Worm (Caenorhabditis elegans) whole organism, L2 larva: ENCODE results near the gene ttbk-7.
A peak's percentile ranks its signal among the peaks of the same experiment; 100 is the strongest.

Experiments
- C34F6.9 ChIP-seq: fragments of 150-350 bp; optimal IDR thresholded peaks from 2 replicates; lab custom pipeline; 2014; ENCODE audit warnings: missing biosample characterization, missing genetic modification characterization
- F13H6.1 ChIP-seq: sonication (generic microtip); optimal IDR thresholded peaks from 2 replicates; lab custom pipeline; 2016; ENCODE audit warnings: missing genetic modification characterization, missing compliant biosample characterization
- R02D3.7 ChIP-seq: fragments of 150-350 bp; optimal IDR thresholded peaks from 2 replicates; lab custom pipeline; 2014; ENCODE audit warnings: missing biosample characterization, missing genetic modification characterization
- Y55F3AM.14 ChIP-seq: fragments of 200-800 bp; sonication (Bioruptor generic); optimal IDR thresholded peaks from 2 replicates; lab custom pipeline; 2018; ENCODE audit warnings: mild to moderate bottlenecking, missing genetic modification characterization, missing compliant biosample characterization
- ZK546.5 ChIP-seq: sonication (generic microtip); optimal IDR thresholded peaks from 2 replicates; lab custom pipeline; 2017; ENCODE audit warnings: missing biosample characterization, missing genetic modification characterization
- alr-1 ChIP-seq: fragments of 150-350 bp; optimal IDR thresholded peaks from 2 replicates; lab custom pipeline; 2014; ENCODE audit warnings: missing biosample characterization, missing genetic modification characterization
- aly-2 ChIP-seq: fragments of 150-350 bp; optimal IDR thresholded peaks from 2 replicates; lab custom pipeline; 2014; ENCODE audit warnings: missing biosample characterization, missing genetic modification characterization
- ama-1 ChIP-seq: fragments of 150-350 bp; optimal IDR thresholded peaks from 2 replicates; lab custom pipeline; 2018; ENCODE audit warnings: inconsistent platforms
- blmp-1 ChIP-seq: sonication (generic microtip); optimal IDR thresholded peaks from 2 replicates; lab custom pipeline; 2017; ENCODE audit warnings: missing genetic modification characterization, mild to moderate bottlenecking, missing compliant biosample characterization, antibody characterized with exemption, moderate library complexity; ENCODE audit not compliant: insufficient read depth
- ceh-16 ChIP-seq: fragments of 150-350 bp; optimal IDR thresholded peaks from 2 replicates; lab custom pipeline; 2014; ENCODE audit warnings: missing biosample characterization, missing genetic modification characterization
- ceh-82 ChIP-seq: fragments of 150-350 bp; optimal IDR thresholded peaks from 2 replicates; lab custom pipeline; 2014; ENCODE audit warnings: missing biosample characterization, missing genetic modification characterization
- crh-2 ChIP-seq: sonication (generic microtip); optimal IDR thresholded peaks from 2 replicates; lab custom pipeline; 2017; ENCODE audit warnings: missing biosample characterization, missing genetic modification characterization
- dmd-4 ChIP-seq: sonication (generic microtip); optimal IDR thresholded peaks from 2 replicates; lab custom pipeline; 2017; ENCODE audit warnings: missing biosample characterization, missing genetic modification characterization
- elt-1 ChIP-seq: fragments of 150-350 bp; optimal IDR thresholded peaks from 2 replicates; lab custom pipeline; 2014; ENCODE audit warnings: missing biosample characterization, missing genetic modification characterization
- elt-3 ChIP-seq: sonication (generic microtip); optimal IDR thresholded peaks from 2 replicates; lab custom pipeline; 2017; ENCODE audit warnings: missing biosample characterization, missing genetic modification characterization
- fos-1 ChIP-seq: fragments of 150-350 bp; optimal IDR thresholded peaks from 2 replicates; lab custom pipeline; 2014; ENCODE audit warnings: missing biosample characterization, missing genetic modification characterization
- gmeb-1 ChIP-seq: fragments of 150-350 bp; optimal IDR thresholded peaks from 2 replicates; lab custom pipeline; 2014; ENCODE audit warnings: missing biosample characterization, missing genetic modification characterization
- lin-11 ChIP-seq: fragments of 150-350 bp; sonication (generic microtip); optimal IDR thresholded peaks from 2 replicates; lab custom pipeline; 2014; ENCODE audit warnings: missing biosample characterization, missing genetic modification characterization, inconsistent platforms, mixed read lengths
- lin-13 ChIP-seq: fragments of 150-350 bp; optimal IDR thresholded peaks from 2 replicates; lab custom pipeline; 2014; ENCODE audit warnings: missing biosample characterization, missing genetic modification reagents, missing genetic modification characterization
- lin-39 ChIP-seq: fragments of 150-350 bp; optimal IDR thresholded peaks from 2 replicates; lab custom pipeline; 2014; ENCODE audit warnings: missing biosample characterization, missing genetic modification reagents, missing genetic modification characterization
- lsy-2 ChIP-seq, 2 experiments: fragments of 150-350 bp in 1 of 2; sonication (generic microtip) in 1 of 2; optimal IDR thresholded peaks; 2 replicates each; lab custom pipeline; 2014 to 2017; ENCODE audit warnings: missing biosample characterization in 2 of 2, missing genetic modification characterization in 2 of 2
- mab-5 ChIP-seq: fragments of 150-350 bp; optimal IDR thresholded peaks from 2 replicates; lab custom pipeline; 2014; ENCODE audit warnings: missing biosample characterization, missing genetic modification characterization
- mbf-1 ChIP-seq: sonication (generic microtip); optimal IDR thresholded peaks from 2 replicates; lab custom pipeline; 2017; ENCODE audit warnings: missing biosample characterization, missing genetic modification characterization
- mdl-1 ChIP-seq, 2 experiments: fragments of 150-350 bp in 1 of 2; sonication (generic microtip) in 1 of 2; optimal IDR thresholded peaks; 2 replicates each; lab custom pipeline; 2017; ENCODE audit warnings: missing biosample characterization in 2 of 2, missing genetic modification characterization in 2 of 2
- nhr-10 ChIP-seq: sonication (generic microtip); optimal IDR thresholded peaks from 2 replicates; lab custom pipeline; 2017; ENCODE audit warnings: missing biosample characterization, missing genetic modification characterization
- nhr-11 ChIP-seq: fragments of 150-350 bp; optimal IDR thresholded peaks from 2 replicates; lab custom pipeline; 2014; ENCODE audit warnings: missing biosample characterization, missing genetic modification characterization
- nhr-12 ChIP-seq: fragments of 150-350 bp; optimal IDR thresholded peaks from 2 replicates; lab custom pipeline; 2014; ENCODE audit warnings: missing biosample characterization, missing genetic modification characterization
- nhr-129 ChIP-seq: fragments of 150-350 bp; optimal IDR thresholded peaks from 2 replicates; lab custom pipeline; 2014; ENCODE audit warnings: missing biosample characterization, missing genetic modification characterization
- nhr-21 ChIP-seq: fragments of 150-350 bp; optimal IDR thresholded peaks from 2 replicates; lab custom pipeline; 2014; ENCODE audit warnings: missing biosample characterization, missing genetic modification characterization
- nhr-23 ChIP-seq: fragments of 150-350 bp; optimal IDR thresholded peaks from 2 replicates; lab custom pipeline; 2014; ENCODE audit warnings: missing biosample characterization, missing genetic modification reagents, missing genetic modification characterization
- nhr-237 ChIP-seq: fragments of 150-350 bp; optimal IDR thresholded peaks from 2 replicates; lab custom pipeline; 2014; ENCODE audit warnings: missing biosample characterization, missing genetic modification characterization
- nhr-25 ChIP-seq: fragments of 150-350 bp; sonication (generic microtip); optimal IDR thresholded peaks from 3 replicates; lab custom pipeline; 2014; ENCODE audit warnings: missing biosample characterization, missing genetic modification characterization
- nhr-6 ChIP-seq: fragments of 150-350 bp; optimal IDR thresholded peaks from 2 replicates; lab custom pipeline; 2014; ENCODE audit warnings: missing biosample characterization, missing genetic modification characterization
- nhr-77 ChIP-seq: fragments of 150-350 bp; optimal IDR thresholded peaks from 2 replicates; lab custom pipeline; 2014; ENCODE audit warnings: missing biosample characterization, missing genetic modification characterization
- peb-1 ChIP-seq: fragments of 150-350 bp; optimal IDR thresholded peaks from 2 replicates; lab custom pipeline; 2014; ENCODE audit warnings: missing biosample characterization, missing genetic modification characterization
- sem-4 ChIP-seq: fragments of 150-350 bp; optimal IDR thresholded peaks from 2 replicates; lab custom pipeline; 2014; ENCODE audit warnings: missing biosample characterization, missing genetic modification reagents, missing genetic modification characterization
- skn-1 ChIP-seq: sonication (generic microtip); optimal IDR thresholded peaks from 2 replicates; lab custom pipeline; 2017; ENCODE audit warnings: missing biosample characterization, missing genetic modification characterization
- sma-3 ChIP-seq: sonication (generic microtip); optimal IDR thresholded peaks from 2 replicates; lab custom pipeline; 2016; ENCODE audit warnings: missing genetic modification reagents, missing genetic modification characterization, missing compliant biosample characterization
- sma-9 ChIP-seq, 2 experiments: fragments of 150-350 bp in 1 of 2; sonication (generic microtip) in 1 of 2; optimal IDR thresholded peaks; 2 replicates each; lab custom pipeline; 2014 to 2016; ENCODE audit warnings: missing genetic modification characterization in 2 of 2, mild to moderate bottlenecking in 1 of 2, missing biosample characterization in 1 of 2, missing compliant biosample characterization in 1 of 2, missing genetic modification reagents in 1 of 2, moderate library complexity in 1 of 2
- snpc-4 ChIP-seq: fragments of 150-350 bp; optimal IDR thresholded peaks from 2 replicates; lab custom pipeline; 2014; ENCODE audit warnings: missing biosample characterization, missing genetic modification characterization
- unc-39 ChIP-seq: fragments of 150-350 bp; optimal IDR thresholded peaks from 2 replicates; lab custom pipeline; 2014; ENCODE audit warnings: missing biosample characterization, missing genetic modification characterization
- unc-55 ChIP-seq: fragments of 150-350 bp; sonication (generic microtip); optimal IDR thresholded peaks from 3 replicates; lab custom pipeline; 2014; ENCODE audit warnings: missing biosample characterization, missing genetic modification reagents, missing genetic modification characterization
- unc-62 ChIP-seq: fragments of 150-350 bp; optimal IDR thresholded peaks from 2 replicates; lab custom pipeline; 2014; ENCODE audit warnings: missing biosample characterization, missing genetic modification reagents, missing genetic modification characterization
- zag-1 ChIP-seq: fragments of 150-350 bp; optimal IDR thresholded peaks from 2 replicates; lab custom pipeline; 2014; ENCODE audit warnings: missing biosample characterization, missing genetic modification characterization
- ztf-1 ChIP-seq: fragments of 200-800 bp; sonication (Bioruptor generic); conservative IDR thresholded peaks from 2 replicates; pipeline ENCODE4 v1.3.6; 2022; ENCODE audit warnings: missing genetic modification characterization, missing compliant biosample characterization
- ztf-11 ChIP-seq: sonication (generic microtip); optimal IDR thresholded peaks from 2 replicates; lab custom pipeline; 2017; ENCODE audit warnings: missing biosample characterization, missing genetic modification characterization
- ztf-4 ChIP-seq: fragments of 150-350 bp; optimal IDR thresholded peaks from 2 replicates; lab custom pipeline; 2014; ENCODE audit warnings: missing biosample characterization, missing genetic modification characterization

ttbk-7 gene

DNA sequence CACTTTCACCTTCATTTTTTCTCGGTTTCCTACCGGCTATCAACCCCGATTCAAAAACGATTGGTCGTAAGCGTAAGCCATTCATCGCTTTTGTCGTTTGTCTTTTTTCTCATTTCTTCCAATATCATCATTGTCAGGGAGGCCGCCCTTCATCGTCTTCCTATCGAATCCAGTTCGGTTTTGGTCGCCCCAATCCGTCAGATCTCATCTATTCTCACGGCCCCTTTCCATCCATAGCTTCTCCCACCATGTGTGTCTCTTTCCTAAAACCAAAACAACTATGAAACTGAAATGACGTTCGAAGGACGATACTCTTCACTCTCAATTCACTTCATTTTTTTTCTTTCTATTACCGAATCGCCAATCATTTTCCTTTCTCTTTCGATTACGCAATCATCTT lies 19.8 kb downstream of the ttbk-7 start:
- TF ChIP-seq blmp-1 (tag; lab: Kevin White, UChicago), result peak; percentile 4
- no peak for TF ChIP-seq fos-1 (tag; lab: Kevin White, UChicago)

DNA sequence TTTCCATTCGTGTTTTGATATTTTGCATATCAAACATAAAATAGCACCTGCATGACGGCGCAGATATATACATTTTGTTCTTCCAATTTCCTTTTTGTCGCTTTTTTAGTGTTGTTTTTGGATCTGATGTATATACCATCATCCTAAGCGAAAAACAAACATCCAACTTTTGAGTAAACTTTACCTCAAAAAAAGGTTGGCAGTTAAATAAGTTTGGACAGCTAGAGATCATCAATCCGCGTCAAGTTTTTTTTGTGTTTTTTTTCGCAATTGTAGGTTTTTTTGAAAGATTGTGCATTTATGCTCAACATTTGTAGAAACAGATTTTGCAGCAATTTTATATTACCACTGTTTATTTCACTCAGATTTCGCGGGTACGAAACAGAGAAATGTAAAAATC lies 23.9 kb downstream of the ttbk-7 start, which contains the start of gene bus-19:
Gene bus-19, plus strand, starts transcription at position 301 of the 400 bp plus-strand sequence.
- TF ChIP-seq lin-11 (tag; lab: Kevin White, UChicago) (no peak), mbf-1 (tag; lab: Kevin White, UChicago) (no peak), elt-3 (tag; lab: Kevin White, UChicago) (no peak)

DNA sequence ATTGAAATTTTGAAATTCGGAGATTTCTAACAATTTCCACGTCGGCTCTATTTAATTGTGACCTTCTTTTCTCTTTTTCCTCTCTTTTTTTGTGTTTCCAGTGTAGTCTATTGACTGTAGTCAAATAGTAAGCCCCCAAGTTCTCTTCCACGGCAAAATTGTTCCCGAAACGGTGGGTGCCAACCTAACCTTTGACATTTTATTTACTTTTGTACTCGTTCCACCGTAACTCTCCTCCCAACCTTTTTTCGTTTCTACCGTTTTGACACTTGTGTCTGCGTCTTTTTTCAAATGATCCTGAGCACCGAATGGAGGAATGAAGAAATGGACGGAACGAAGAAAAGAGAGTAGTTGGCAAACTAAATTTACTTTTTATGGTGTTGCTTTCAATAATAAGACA lies 24.9 kb downstream of the ttbk-7 start:
- TF ChIP-seq F13H6.1 (tag; lab: Kevin White, UChicago) (peak; percentile 40), nhr-129 (peak; percentile 17), lin-13 (GFP tag; lab: Kevin White, UChicago) (no peak)

DNA sequence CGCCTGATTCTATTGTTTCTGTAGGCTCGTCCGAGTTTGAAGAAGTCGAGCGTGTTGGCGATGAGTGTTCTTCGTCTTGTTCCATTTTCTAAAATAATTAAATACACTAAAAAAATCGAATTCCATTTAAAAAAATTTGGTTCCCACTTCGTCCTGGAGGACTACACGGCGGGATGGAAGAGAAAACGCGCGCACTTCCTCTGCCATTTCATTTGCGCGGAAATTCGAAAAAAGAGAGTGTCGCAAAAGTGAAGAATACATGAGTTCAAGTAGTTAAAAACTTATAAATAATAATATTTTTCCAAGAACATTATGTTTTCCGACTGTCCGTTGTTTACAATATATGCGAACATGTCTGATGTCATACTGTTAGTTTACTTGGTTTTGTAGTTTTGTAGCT lies 25.7 kb downstream of the ttbk-7 start, which contains the start of gene T07F10.3:
Gene T07F10.3, minus strand, starts transcription at position 98 of the 400 bp plus-strand sequence.
- TF ChIP-seq elt-3 (tag; lab: Kevin White, UChicago), result no peak
- TF ChIP-seq unc-39 (tag; lab: Kevin White, UChicago), result no peak
- peak; percentile 36 for TF ChIP-seq blmp-1 (tag; lab: Kevin White, UChicago)
- TF ChIP-seq nhr-11 (tag; lab: Kevin White, UChicago), result no peak
- TF ChIP-seq gmeb-1 (tag; lab: Kevin White, UChicago), result peak; percentile 99
- peak; percentile 61 for TF ChIP-seq R02D3.7
- TF ChIP-seq nhr-237 (tag; lab: Kevin White, UChicago), result no peak
- TF ChIP-seq nhr-77 (tag; lab: Kevin White, UChicago), result no peak
- no peak for TF ChIP-seq ztf-1 (GFP tag; lab: Robert Waterston, UW)
- no peak for TF ChIP-seq elt-1 (tag; lab: Kevin White, UChicago)
- peak; percentile 59 for TF ChIP-seq nhr-129
- peak; percentile 35 for TF ChIP-seq sem-4 (tag; lab: Kevin White, UChicago)
- TF ChIP-seq zag-1 (tag; lab: Kevin White, UChicago), result no peak
- TF ChIP-seq fos-1 (tag; lab: Kevin White, UChicago), result peak; percentile 57
- peak; percentile 30 for TF ChIP-seq skn-1 (tag; lab: Kevin White, UChicago)
- peak; percentile 83 for TF ChIP-seq nhr-25 (tag; lab: Kevin White, UChicago)
- peak; percentile 86 for TF ChIP-seq C34F6.9 (tag; lab: Kevin White, UChicago)
- peak; percentile 80 for TF ChIP-seq nhr-21
- no peak for TF ChIP-seq ZK546.5 (tag; lab: Kevin White, UChicago)
- no peak for TF ChIP-seq lin-39
- no peak for TF ChIP-seq ztf-4 (tag; lab: Kevin White, UChicago)
- TF ChIP-seq snpc-4, result peak; percentile 76
- peak; percentile 89 for TF ChIP-seq lin-13 (GFP tag; lab: Kevin White, UChicago)
- TF ChIP-seq nhr-10, result peak; percentile 2
- no peak for TF ChIP-seq peb-1 (tag; lab: Kevin White, UChicago)
- peak; percentile 83 for TF ChIP-seq mab-5 (tag; lab: Kevin White, UChicago)
- TF ChIP-seq mdl-1 (tag; optimal IDR thresholded peaks at IDR 0.05; lab: Kevin White, UChicago), result no peak
- peak; percentile 17 for TF ChIP-seq Y55F3AM.14
- no peak for TF ChIP-seq aly-2
- TF ChIP-seq ama-1 (lab: Kevin White, UChicago), result peak; percentile 34
- TF ChIP-seq dmd-4, result no peak
- TF ChIP-seq crh-2 (tag; lab: Kevin White, UChicago), result peak; percentile 83
- peak; percentile 95 for TF ChIP-seq sma-3
- no peak for TF ChIP-seq mbf-1 (tag; lab: Kevin White, UChicago)
- no peak for TF ChIP-seq unc-62
- TF ChIP-seq ceh-82, result no peak
- no peak for TF ChIP-seq ztf-11 (tag; lab: Kevin White, UChicago)
- TF ChIP-seq nhr-6, result no peak
- no peak for TF ChIP-seq alr-1 (tag; lab: Kevin White, UChicago)
- peak; percentile 88 for TF ChIP-seq F13H6.1 (tag; lab: Kevin White, UChicago)
- peak; percentile 76 for TF ChIP-seq lin-11 (tag; lab: Kevin White, UChicago)
- TF ChIP-seq nhr-23 (tag; lab: Kevin White, UChicago), result no peak
- peak; percentile 97 for TF ChIP-seq sma-9 (GFP tag; optimal IDR thresholded peaks at IDR 0.05; lab: Kevin White, UChicago)
- TF ChIP-seq sma-9 (tag; optimal IDR thresholded peaks at IDR 0.05; lab: Kevin White, UChicago), result no peak
- peak; percentile 95 for TF ChIP-seq unc-55 (GFP tag; lab: Kevin White, UChicago)
- TF ChIP-seq lsy-2 (tag; optimal IDR thresholded peaks at IDR 0.05; lab: Kevin White, UChicago), result peak; percentile 71 to 91
- no peak for TF ChIP-seq nhr-12 (tag; lab: Kevin White, UChicago)
- peak; percentile 50 for TF ChIP-seq ceh-16 (tag; lab: Kevin White, UChicago)
